Worm (Caenorhabditis elegans) whole organism, young adult: ENCODE data around the gene shw-1.

Experiments used
- B0019.2 ChIP-seq: fragments of 200-800 bp; sonication (Bioruptor generic); conservative IDR thresholded peaks from 2 replicates; pipeline ENCODE4 v1.3.6; 2022; ENCODE audit warnings: missing genetic modification reagents, missing genetic modification characterization, missing compliant biosample characterization
- F10E7.11 ChIP-seq: sonication (generic microtip); optimal IDR thresholded peaks from 2 replicates; lab custom pipeline; 2017; ENCODE audit warnings: mild to moderate bottlenecking, missing genetic modification characterization, moderate library complexity, missing compliant biosample characterization
- F23B12.7 ChIP-seq: sonication (generic microtip); optimal IDR thresholded peaks from 2 replicates; lab custom pipeline; 2017; ENCODE audit warnings: missing genetic modification characterization, mild to moderate bottlenecking, missing compliant biosample characterization, antibody characterized with exemption, moderate library complexity; ENCODE audit not compliant: insufficient read depth
- F37B4.10 ChIP-seq: fragments of 200-800 bp; sonication (Bioruptor generic); IDR thresholded peaks from 2 replicates; pipeline ENCODE4 v1.3.6; 2022; ENCODE audit warnings: missing genetic modification characterization, missing compliant biosample characterization
- F39B2.1 ChIP-seq: fragments of 200-800 bp; sonication (Bioruptor generic); IDR thresholded peaks from 2 replicates; pipeline ENCODE4 v1.3.6; 2022; ENCODE audit warnings: missing genetic modification reagents, missing genetic modification characterization, missing compliant biosample characterization
- F57C9.4 ChIP-seq: sonication (generic microtip); optimal IDR thresholded peaks from 2 replicates; lab custom pipeline; 2017; ENCODE audit warnings: mild to moderate bottlenecking, missing genetic modification characterization, missing compliant biosample characterization
- K12H6.12 ChIP-seq: fragments of 200-800 bp; sonication (Bioruptor generic); optimal IDR thresholded peaks from 2 replicates; lab custom pipeline; 2018; ENCODE audit warnings: mild to moderate bottlenecking, missing genetic modification characterization, missing compliant biosample characterization
- T07F8.4 ChIP-seq: sonication (generic microtip); optimal IDR thresholded peaks from 2 replicates; lab custom pipeline; 2016; ENCODE audit warnings: mild to moderate bottlenecking, missing genetic modification characterization, moderate library complexity, missing compliant biosample characterization
- Y95B8A.8 ChIP-seq: fragments of 200-800 bp; sonication (Bioruptor generic); IDR thresholded peaks from 2 replicates; pipeline ENCODE4 v1.3.6; 2022; ENCODE audit warnings: missing genetic modification reagents, missing genetic modification characterization, missing compliant biosample characterization
- athp-1 ChIP-seq: sonication (generic microtip); optimal IDR thresholded peaks from 2 replicates; lab custom pipeline; 2017; ENCODE audit warnings: mild to moderate bottlenecking, missing genetic modification characterization, missing compliant biosample characterization
- bed-2 ChIP-seq: fragments of 200-800 bp; sonication (Bioruptor generic); IDR thresholded peaks from 2 replicates; pipeline ENCODE4 v1.3.6; 2022; ENCODE audit warnings: missing genetic modification reagents, missing genetic modification characterization, missing compliant biosample characterization
- ccch-3 ChIP-seq: fragments of 200-800 bp; sonication (Bioruptor generic); optimal IDR thresholded peaks from 2 replicates; lab custom pipeline; 2018; ENCODE audit warnings: mild to moderate bottlenecking, missing genetic modification characterization, missing compliant biosample characterization
- ceh-27 ChIP-seq: fragments of 200-800 bp; sonication (Bioruptor generic); optimal IDR thresholded peaks from 2 replicates; lab custom pipeline; 2018; ENCODE audit warnings: mild to moderate bottlenecking, missing genetic modification characterization, moderate library complexity, missing compliant biosample characterization
- ceh-40 ChIP-seq: fragments of 200-800 bp; sonication (Bioruptor generic); IDR thresholded peaks from 2 replicates; pipeline ENCODE4 v1.3.6; 2022; ENCODE audit warnings: missing genetic modification characterization, missing compliant biosample characterization
- ceh-79 ChIP-seq: sonication (generic microtip); optimal IDR thresholded peaks from 2 replicates; lab custom pipeline; 2017; ENCODE audit warnings: mild to moderate bottlenecking, missing genetic modification characterization, missing compliant biosample characterization
- die-1 ChIP-seq: sonication (generic microtip); optimal IDR thresholded peaks from 2 replicates; lab custom pipeline; 2016; ENCODE audit warnings: missing genotype, mild to moderate bottlenecking, missing genetic modification characterization, missing compliant biosample characterization
- dpff-1 ChIP-seq: sonication (generic microtip); optimal IDR thresholded peaks from 2 replicates; lab custom pipeline; 2017; ENCODE audit warnings: mild to moderate bottlenecking, missing genetic modification characterization, missing compliant biosample characterization
- efl-1 ChIP-seq: fragments of 150-350 bp; optimal IDR thresholded peaks from 2 replicates; lab custom pipeline; 2014; ENCODE audit warnings: missing biosample characterization, missing genetic modification reagents, missing genetic modification characterization
- egl-44 ChIP-seq: fragments of 200-800 bp; sonication (Bioruptor generic); IDR thresholded peaks from 2 replicates; pipeline ENCODE4 v1.3.6; 2022; ENCODE audit warnings: missing genetic modification reagents, missing genetic modification characterization, missing compliant biosample characterization
- egrh-3 ChIP-seq: fragments of 200-800 bp; sonication (Bioruptor generic); IDR thresholded peaks from 2 replicates; pipeline ENCODE4 v1.3.6; 2022; ENCODE audit warnings: missing genetic modification reagents, missing genetic modification characterization, missing compliant biosample characterization
- ekl-4 ChIP-seq: fragments of 200-800 bp; sonication (Bioruptor generic); IDR thresholded peaks from 2 replicates; pipeline ENCODE4 v1.3.6; 2022; ENCODE audit warnings: missing genetic modification reagents, missing genetic modification characterization, missing compliant biosample characterization
- him-1 ChIP-seq: sonication (generic microtip); optimal IDR thresholded peaks from 2 replicates; lab custom pipeline; 2016; ENCODE audit warnings: missing genotype, missing genetic modification reagents, missing genetic modification characterization, missing compliant biosample characterization
- hmg-20 ChIP-seq: fragments of 200-800 bp; sonication (Bioruptor generic); IDR thresholded peaks from 2 replicates; pipeline ENCODE4 v1.3.6; 2022; ENCODE audit warnings: missing genetic modification reagents, missing genetic modification characterization, missing compliant biosample characterization
- lsy-27 ChIP-seq: sonication (generic microtip); optimal IDR thresholded peaks from 2 replicates; lab custom pipeline; 2017; ENCODE audit warnings: missing genetic modification characterization, mild to moderate bottlenecking, missing compliant biosample characterization, antibody characterized with exemption, missing genotype, borderline replicate concordance; ENCODE audit not compliant: insufficient read depth
- madf-6 ChIP-seq: fragments of 200-800 bp; sonication (Bioruptor generic); IDR thresholded peaks from 2 replicates; pipeline ENCODE4 v1.3.6; 2022; ENCODE audit warnings: missing genetic modification reagents, missing genetic modification characterization, missing compliant biosample characterization
- mcd-1 ChIP-seq: fragments of 200-800 bp; sonication (Bioruptor generic); IDR thresholded peaks from 2 replicates; pipeline ENCODE4 v1.3.6; 2022; ENCODE audit warnings: missing genetic modification reagents, missing genetic modification characterization, missing compliant biosample characterization
- nfya-1 ChIP-seq: sonication (generic microtip); optimal IDR thresholded peaks from 2 replicates; lab custom pipeline; 2017; ENCODE audit warnings: antibody characterized with exemption, missing compliant biosample characterization, missing genetic modification characterization, borderline replicate concordance; ENCODE audit not compliant: insufficient read depth
- nhr-179 ChIP-seq: sonication (generic microtip); optimal IDR thresholded peaks from 2 replicates; lab custom pipeline; 2016; ENCODE audit warnings: mild to moderate bottlenecking, missing genetic modification characterization, missing compliant biosample characterization
- nhr-80 ChIP-seq: sonication (generic microtip); optimal IDR thresholded peaks from 2 replicates; lab custom pipeline; 2016; ENCODE audit warnings: missing genetic modification characterization, missing compliant biosample characterization
- pha-4 ChIP-seq: fragments of 150-350 bp; sonication (generic microtip); optimal IDR thresholded peaks from 2 replicates; lab custom pipeline; 2014; ENCODE audit warnings: missing biosample characterization, missing genetic modification reagents, missing genetic modification characterization
- rcor-1 ChIP-seq: fragments of 200-800 bp; sonication (Bioruptor generic); IDR thresholded peaks from 2 replicates; pipeline ENCODE4 v1.3.6; 2022; ENCODE audit warnings: missing genetic modification reagents, missing genetic modification characterization, missing compliant biosample characterization
- rec-8 ChIP-seq, 2 experiments: sonication (generic microtip); optimal IDR thresholded peaks; 2 replicates each; lab custom pipeline; 2016; ENCODE audit warnings: mild to moderate bottlenecking in 2 of 2, missing genetic modification characterization in 2 of 2, missing genetic modification reagents in 2 of 2, missing genotype in 2 of 2, missing biosample characterization in 1 of 2, missing compliant biosample characterization in 1 of 2, moderate library complexity in 1 of 2
- snpc-3.4 ChIP-seq: sonication (generic microtip); optimal IDR thresholded peaks from 2 replicates; lab custom pipeline; 2017; ENCODE audit warnings: missing genetic modification characterization, mild to moderate bottlenecking, missing compliant biosample characterization, antibody characterized with exemption, moderate library complexity, missing genotype, missing genetic modification reagents
- snpc-4 ChIP-seq, 5 experiments: fragments of 150-350 bp in 1 of 5; sonication (generic microtip) in 4 of 5; optimal IDR thresholded peaks; 2 replicates each; lab custom pipeline; 2014 to 2018; ENCODE audit warnings: missing genetic modification characterization in 5 of 5, missing biosample characterization in 3 of 5, antibody characterized with exemption in 2 of 5, mild to moderate bottlenecking in 2 of 5, missing compliant biosample characterization in 2 of 5, missing genotype in 2 of 5, moderate library complexity in 2 of 5, missing genetic modification reagents in 1 of 5
- tbp1 ChIP-seq: fragments of 200-800 bp; sonication (Bioruptor generic); optimal IDR thresholded peaks from 2 replicates; lab custom pipeline; 2018; ENCODE audit warnings: mild to moderate bottlenecking, missing genetic modification characterization, missing compliant biosample characterization
- tbx-9 ChIP-seq: sonication (generic microtip); optimal IDR thresholded peaks from 2 replicates; lab custom pipeline; 2016; ENCODE audit warnings: borderline replicate concordance, missing genetic modification characterization, inconsistent platforms, missing compliant biosample characterization
- zfh-2 ChIP-seq: fragments of 200-800 bp; sonication (Bioruptor generic); conservative IDR thresholded peaks from 2 replicates; pipeline ENCODE4 v1.3.6; 2022; ENCODE audit warnings: missing genetic modification reagents, missing genetic modification characterization, missing compliant biosample characterization
- zim-3 ChIP-seq: sonication (generic microtip); optimal IDR thresholded peaks from 2 replicates; lab custom pipeline; 2017; ENCODE audit warnings: mild to moderate bottlenecking, missing genetic modification characterization, moderate library complexity, missing compliant biosample characterization
- ztf-28 ChIP-seq: fragments of 200-800 bp; sonication (Bioruptor generic); IDR thresholded peaks from 2 replicates; pipeline ENCODE4 v1.3.6; 2022; ENCODE audit warnings: missing genetic modification reagents, missing genetic modification characterization, missing compliant biosample characterization

shw-1 gene

ce11 chrII:8360453-8360852 lies 39.2 kb upstream of the shw-1 start, which contains the start of gene M195.2:
Gene M195.2 (plus strand): TSS chrII:8360753.
- TF ChIP-seq nhr-80 (tag; lab: Kevin White, UChicago) (no peak), zim-3 (tag; lab: Kevin White, UChicago) (no peak), pha-4 (tag; lab: Kevin White, UChicago) (no peak), bed-2 (no peak), ceh-27 (GFP tag; lab: Kevin White, UChicago) (no peak), ekl-4 (no peak), F23B12.7 (tag; lab: Kevin White, UChicago) (no peak), him-1 (tag; lab: Kevin White, UChicago) (no peak), lsy-27 (tag; lab: Kevin White, UChicago) (no peak), ceh-79 (no peak), Y95B8A.8 (GFP tag; lab: Robert Waterston, UW) (no peak), F39B2.1 (GFP tag; lab: Robert Waterston, UW) (no peak), egl-44 (GFP tag; lab: Robert Waterston, UW) (no peak), nhr-179 (tag; lab: Kevin White, UChicago) (no peak), nfya-1 (tag; lab: Kevin White, UChicago) (no peak)
- TF ChIP-seq, all 124 proteins: peak for 0

DNA sequence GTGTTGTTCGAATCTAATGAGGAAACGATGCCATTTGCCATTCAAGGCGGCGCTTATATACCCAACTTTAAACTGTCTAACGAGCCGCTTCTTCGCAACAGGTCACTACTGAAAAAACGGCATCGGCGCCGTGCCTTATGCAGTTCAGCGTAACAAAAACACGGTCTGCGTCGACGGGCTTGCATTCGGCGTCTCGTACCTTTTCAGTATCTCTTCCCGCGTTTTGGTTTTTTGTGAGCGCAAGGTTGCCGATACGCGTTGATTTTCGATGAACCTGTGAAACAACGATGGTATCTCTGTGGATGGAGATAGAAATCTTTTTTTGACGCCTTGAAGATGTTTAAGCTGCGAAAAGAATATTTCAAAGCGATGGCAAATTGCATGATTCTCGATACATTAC lies 38.1 kb upstream of the shw-1 start, which contains the start of gene col-77:
Gene col-77 (minus strand): TSS at position 32 of the 400 bp plus-strand sequence.
- TF ChIP-seq rec-8 (tag; optimal IDR thresholded peaks at IDR 0.05; lab: Kevin White, UChicago) (no peak), athp-1 (tag; lab: Kevin White, UChicago) (no peak), ccch-3 (no peak), snpc-4 (GFP tag; optimal IDR thresholded peaks at IDR 0.05; lab: Kevin White, UChicago) (no peak), snpc-4 (tag; optimal IDR thresholded peaks at IDR 0.05; lab: Kevin White, UChicago) (no peak), mcd-1 (GFP tag; lab: Robert Waterston, UW) (no peak), F10E7.11 (no peak), efl-1 (GFP tag; lab: Kevin White, UChicago) (no peak), T07F8.4 (no peak)

- TF ChIP-seq F57C9.4 (tag; lab: Kevin White, UChicago) (no peak), ekl-4 (no peak), zfh-2 (peak; percentile 75), egrh-3 (GFP tag; lab: Robert Waterston, UW) (peak; percentile 80; the same call in 1 of the 2 replicates), B0019.2 (GFP tag; lab: Robert Waterston, UW) (no peak), ztf-28 (GFP tag; lab: Robert Waterston, UW) (no peak), tbp1 (GFP tag; lab: Kevin White, UChicago) (no peak), madf-6 (GFP tag; lab: Robert Waterston, UW) (no peak), die-1 (tag; lab: Kevin White, UChicago) (no peak), dpff-1 (tag; lab: Kevin White, UChicago) (peak; percentile 22)
These were observed 37.2 kb upstream of the shw-1 start for ce11 chrII:8358466-8358865.

DNA sequence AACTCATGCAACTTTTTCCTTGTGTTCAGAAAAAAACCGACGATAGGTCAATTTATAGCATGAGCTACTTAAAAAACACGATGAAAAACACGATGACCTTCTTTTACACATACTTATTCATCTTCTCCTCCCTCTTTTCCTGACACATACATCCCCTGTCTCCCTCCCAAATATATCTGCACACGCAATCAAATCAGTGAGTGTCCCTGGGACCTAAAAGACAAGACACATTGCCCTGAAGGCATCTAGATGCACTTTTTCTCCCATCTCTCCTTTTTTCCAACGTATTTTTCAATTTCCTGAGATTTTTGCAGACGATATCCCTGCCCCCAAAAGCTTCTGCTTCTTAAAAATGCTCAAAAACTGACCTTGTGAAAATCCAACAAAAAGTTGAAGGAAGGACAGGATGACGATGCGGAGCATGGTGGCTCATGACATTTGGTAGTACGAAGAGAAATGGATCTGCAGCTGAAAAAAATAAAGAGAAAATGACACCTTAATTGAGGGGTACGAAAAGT lies 33.0 kb upstream of the shw-1 start, which contains the start of gene C26D10.6:
Gene C26D10.6 (minus strand): TSS at position 468 of the 518 bp plus-strand sequence.
- TF ChIP-seq rcor-1 (no peak), F39B2.1 (GFP tag; lab: Robert Waterston, UW) (no peak), K12H6.12 (tag; lab: Kevin White, UChicago) (no peak), snpc-3.4 (tag; lab: Kevin White, UChicago) (no peak), tbx-9 (tag; lab: Kevin White, UChicago) (no peak), hmg-20 (GFP tag; lab: Robert Waterston, UW) (no peak), ceh-40 (no peak), F37B4.10 (no peak)
